Fruit fly (Drosophila melanogaster) whole organism: ENCODE data around the gene dah.

Experiments
- CG8478 ChIP-seq: fragments of >200 bp; optimal IDR thresholded peaks from 2 replicates; lab custom pipeline; 2018; ENCODE audit warnings: inconsistent platforms
- EcR ChIP-seq, 2 experiments: fragments of >200 bp; optimal IDR thresholded peaks; 2 replicates each; lab custom pipeline; 2017; ENCODE audit warnings: missing biosample characterization in 2 of 2, missing genetic modification characterization in 2 of 2, missing genetic modification reagents in 2 of 2
- pan ChIP-seq: fragments of >200 bp; optimal IDR thresholded peaks from 2 replicates; lab custom pipeline; 2017
- psq ChIP-seq: fragments of >200 bp; optimal IDR thresholded peaks from 2 replicates; lab custom pipeline; 2017

dm6 chrX:15312074-15312881, 15.9 kb upstream of the dah start:
- TF ChIP-seq EcR (GFP tag; optimal IDR thresholded peaks at IDR 0.05; lab: Kevin White, UChicago) (no peak), psq (lab: Kevin White, UChicago) (no peak), CG8478 (lab: Kevin White, UChicago) (no peak), pan (peak; percentile 58)
